Worm (Caenorhabditis elegans): ENCODE results near the gene rsp-5.
A peak's percentile ranks its signal among the peaks of the same experiment; 100 is the strongest.

The rsp-5 gene

DNA sequence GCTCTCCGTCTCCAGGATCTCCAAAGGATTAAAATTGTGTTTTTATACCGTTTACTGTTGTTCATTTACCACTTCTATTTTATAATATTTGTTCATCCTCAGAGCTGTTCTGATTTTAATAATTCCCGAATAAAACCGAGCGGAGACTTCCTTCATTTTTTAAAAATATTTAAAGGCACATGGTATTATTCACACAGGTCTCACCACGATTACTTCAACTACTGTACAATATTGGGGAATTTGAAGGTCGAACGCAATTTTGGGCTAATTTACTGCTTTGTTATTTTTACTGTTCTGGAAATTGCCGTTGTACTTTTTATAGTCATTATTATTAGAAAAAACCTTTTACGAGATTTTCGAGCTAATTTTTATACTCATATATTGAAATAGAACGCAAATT lies 1.2 kb downstream of the rsp-5 start (continued):
- TF ChIP-seq dpl-1 (GFP tag; optimal IDR thresholded peaks at IDR 0.05) = no peak
- no peak for TF ChIP-seq zfh-2 (GFP tag; conservative IDR thresholded peaks at IDR 0.05)
- TF ChIP-seq Y95B8A.8 (GFP tag; IDR thresholded peaks at IDR 0.05) = peak; percentile 88
- TF ChIP-seq cebp-2 (GFP tag; IDR thresholded peaks at IDR 0.05) = 0 out of 2 replicates have a peak, but pooled peaks have one; percentile 59
- TF ChIP-seq nhr-80 (tag; optimal IDR thresholded peaks at IDR 0.05) = no peak
- TF ChIP-seq snpc-1.3 (tag; optimal IDR thresholded peaks at IDR 0.05; ENCODE audit: insufficient read depth) = peak; percentile 82
- TF ChIP-seq madf-10 (tag; optimal IDR thresholded peaks at IDR 0.05) = no peak
- TF ChIP-seq F33H1.4 (GFP tag; IDR thresholded peaks at IDR 0.05) = peak; percentile 88
- peak; percentile 93 for TF ChIP-seq F49E8.2 (tag; optimal IDR thresholded peaks at IDR 0.05; ENCODE audit: insufficient read depth)
- TF ChIP-seq snpc-1.1 (tag; optimal IDR thresholded peaks at IDR 0.05; ENCODE audit: insufficient read depth) = peak; percentile 21
- peak; percentile 73 for TF ChIP-seq lin-26 (GFP tag; IDR thresholded peaks at IDR 0.05)
- no peak for TF ChIP-seq K11D2.4 (GFP tag; IDR thresholded peaks at IDR 0.05)
- peak; percentile 86 for TF ChIP-seq madf-6 (GFP tag; IDR thresholded peaks at IDR 0.05)
- TF ChIP-seq die-1 (tag; optimal IDR thresholded peaks at IDR 0.05) = peak; percentile 49
- peak; percentile 6 for TF ChIP-seq T07F8.4 (tag; optimal IDR thresholded peaks at IDR 0.05)
- TF ChIP-seq ceh-40 (GFP tag; IDR thresholded peaks at IDR 0.05) = 0 out of 2 replicates have a peak, but pooled peaks have one; percentile 74
- no peak for TF ChIP-seq ZK185.1 (tag; optimal IDR thresholded peaks at IDR 0.05; ENCODE audit: poor library complexity, severe bottlenecking)
- TF ChIP-seq Y56A3A.18 (GFP tag; IDR thresholded peaks at IDR 0.05) = no peak
- TF ChIP-seq ceh-79 (tag; optimal IDR thresholded peaks at IDR 0.05) = no peak
- no peak for TF ChIP-seq F52B5.7 (tag; optimal IDR thresholded peaks at IDR 0.05)
- no peak for TF ChIP-seq tbx-9 (tag; optimal IDR thresholded peaks at IDR 0.05; ENCODE audit: borderline replicate concordance)
- TF ChIP-seq Y67H2A.10 (GFP tag; conservative IDR thresholded peaks at IDR 0.05) = no peak
- TF ChIP-seq dpff-1 (tag; optimal IDR thresholded peaks at IDR 0.05) = no peak
- no peak for TF ChIP-seq let-607 (tag; optimal IDR thresholded peaks at IDR 0.05)
- TF ChIP-seq pha-4 (tag; optimal IDR thresholded peaks at IDR 0.05) = no peak
- TF ChIP-seq hsf-1 (GFP tag; IDR thresholded peaks at IDR 0.05) = peak; percentile 63; the same call in 1 of the 2 replicates
- peak; percentile 42 for TF ChIP-seq snpc-3.4 (tag; optimal IDR thresholded peaks at IDR 0.05)
- no peak for TF ChIP-seq F37B4.10 (GFP tag; IDR thresholded peaks at IDR 0.05)
- TF ChIP-seq hmg-1.2 (GFP tag; IDR thresholded peaks at IDR 0.05) = peak; percentile 51
- TF ChIP-seq B0019.2 (GFP tag; conservative IDR thresholded peaks at IDR 0.05) = peak; percentile 44; the same call in 1 of the 2 replicates
- no peak for TF ChIP-seq lin-40 (tag; optimal IDR thresholded peaks at IDR 0.05)
- no peak; the same call in 1 of the 2 replicates for TF ChIP-seq Y53F4B.3 (GFP tag; IDR thresholded peaks at IDR 0.05)
- no peak for TF ChIP-seq lag-1 (GFP tag; IDR thresholded peaks at IDR 0.05)
- no peak for TF ChIP-seq mxl-1 (tag; optimal IDR thresholded peaks at IDR 0.05)
- TF ChIP-seq rpc-1 (optimal IDR thresholded peaks at IDR 0.05) = no peak
- TF ChIP-seq rpc-1 (tag; optimal IDR thresholded peaks at IDR 0.05) = no peak
- TF ChIP-seq xnd-1 (tag; optimal IDR thresholded peaks at IDR 0.05) = peak; percentile 39
- TF ChIP-seq mes-4 (tag; optimal IDR thresholded peaks at IDR 0.05) = peak; percentile 27
- TF ChIP-seq hlh-12 (tag; optimal IDR thresholded peaks at IDR 0.05) = no peak
- TF ChIP-seq aptf-2 (GFP tag; conservative IDR thresholded peaks at IDR 0.05) = no peak
- TF ChIP-seq bed-2 (GFP tag; IDR thresholded peaks at IDR 0.05) = no peak
- no peak for TF ChIP-seq atf-7 (tag; optimal IDR thresholded peaks at IDR 0.05)
- TF ChIP-seq F39B2.1 (GFP tag; IDR thresholded peaks at IDR 0.05) = no peak
- TF ChIP-seq D2030.7 (GFP tag; IDR thresholded peaks at IDR 0.05) = peak; percentile 73
- TF ChIP-seq ets-4 (GFP tag; optimal IDR thresholded peaks at IDR 0.05) = no peak
- TF ChIP-seq gei-17 (GFP tag; optimal IDR thresholded peaks at IDR 0.05) = no peak
- peak; percentile 28; the same call in 1 of the 2 replicates for TF ChIP-seq B0336.3 (GFP tag; IDR thresholded peaks at IDR 0.05)
- TF ChIP-seq cebp-1 (GFP tag; IDR thresholded peaks at IDR 0.05) = 0 out of 2 replicates have a peak, but pooled peaks have one; percentile 18
- peak; percentile 50 for TF ChIP-seq cebp-1 (tag; optimal IDR thresholded peaks at IDR 0.05)
